Worm (Caenorhabditis elegans) whole organism, L1 larva: ENCODE measurements around the gene M162.15.

Experiments used
- C04F5.9 ChIP-seq: sonication (generic microtip); optimal IDR thresholded peaks from 2 replicates; lab custom pipeline; 2016; ENCODE audit warnings: missing genetic modification characterization, missing compliant biosample characterization
- C16A3.4 ChIP-seq: fragments of 150-350 bp; optimal IDR thresholded peaks from 2 replicates; lab custom pipeline; 2014; ENCODE audit warnings: missing biosample characterization, missing genetic modification characterization
- Y116A8C.19 ChIP-seq: sonication (generic microtip); optimal IDR thresholded peaks from 2 replicates; lab custom pipeline; 2016; ENCODE audit warnings: missing compliant biosample characterization, missing genetic modification characterization, borderline replicate concordance
- aha-1 ChIP-seq: fragments of 150-350 bp; optimal IDR thresholded peaks from 2 replicates; lab custom pipeline; 2014; ENCODE audit warnings: missing biosample characterization, missing genetic modification characterization
- ama-1 ChIP-seq: fragments of 150-350 bp; optimal IDR thresholded peaks from 2 replicates; lab custom pipeline; 2014
- blmp-1 ChIP-seq: fragments of 150-350 bp; optimal IDR thresholded peaks from 2 replicates; lab custom pipeline; 2014; ENCODE audit warnings: missing biosample characterization, missing genetic modification characterization
- ceh-63 ChIP-seq: fragments of 200-800 bp; sonication (Bioruptor generic); optimal IDR thresholded peaks from 2 replicates; lab custom pipeline; 2018; ENCODE audit warnings: mild to moderate bottlenecking, missing genetic modification characterization, missing compliant biosample characterization
- ceh-88 ChIP-seq: fragments of 200-800 bp; sonication (Bioruptor generic); IDR thresholded peaks from 2 replicates; pipeline ENCODE4 v1.3.6; 2022; ENCODE audit warnings: missing genetic modification characterization, missing compliant biosample characterization
- ces-1 ChIP-seq: fragments of 150-350 bp; optimal IDR thresholded peaks from 2 replicates; lab custom pipeline; 2014; ENCODE audit warnings: missing biosample characterization, missing genetic modification reagents, missing genetic modification characterization
- dpl-1 ChIP-seq, 3 experiments: fragments of 150-350 bp in 2 of 3; sonication (generic microtip) in 1 of 3; optimal IDR thresholded peaks; 2 replicates each; lab custom pipeline; 2014 to 2017; ENCODE audit warnings: missing biosample characterization in 3 of 3, missing genetic modification characterization in 3 of 3, missing genetic modification reagents in 3 of 3
- dsc-1 ChIP-seq: sonication (generic microtip); optimal IDR thresholded peaks from 2 replicates; lab custom pipeline; 2016; ENCODE audit warnings: mild to moderate bottlenecking, missing genetic modification characterization, missing compliant biosample characterization
- efl-1 ChIP-seq, 4 experiments: fragments of 150-350 bp; optimal IDR thresholded peaks in 3 of 4; peaks in 1 of 4; 1 replicate in 1 of 4; 2 replicates in 3 of 4; lab custom pipeline; 2014; ENCODE audit warnings: missing biosample characterization in 2 of 4, missing genetic modification characterization in 2 of 4, missing genetic modification reagents in 2 of 4
- efl-3 ChIP-seq: fragments of 200-800 bp; sonication (Bioruptor generic); optimal IDR thresholded peaks from 2 replicates; lab custom pipeline; 2018; ENCODE audit warnings: mild to moderate bottlenecking, missing genetic modification characterization, missing compliant biosample characterization
- elt-2 ChIP-seq: sonication (generic microtip); optimal IDR thresholded peaks from 2 replicates; lab custom pipeline; 2016; ENCODE audit warnings: missing genetic modification characterization, mild to moderate bottlenecking, inconsistent platforms, missing compliant biosample characterization, missing genetic modification reagents
- grh-1 ChIP-seq: fragments of 200-800 bp; sonication (Bioruptor generic); IDR thresholded peaks from 2 replicates; pipeline ENCODE4 v1.3.6; 2022; ENCODE audit warnings: missing genetic modification reagents, missing genetic modification characterization, missing compliant biosample characterization
- hlh-4 ChIP-seq: sonication (generic microtip); optimal IDR thresholded peaks from 2 replicates; lab custom pipeline; 2016; ENCODE audit warnings: mild to moderate bottlenecking, missing genetic modification characterization, missing compliant biosample characterization
- hpl-2 ChIP-seq: fragments of 150-350 bp; optimal IDR thresholded peaks from 2 replicates; lab custom pipeline; 2014; ENCODE audit warnings: missing biosample characterization, missing genetic modification reagents, missing genetic modification characterization
- isw-1 ChIP-seq: fragments of 200-800 bp; sonication (Bioruptor generic); IDR thresholded peaks from 2 replicates; pipeline ENCODE4 v1.3.6; 2022; ENCODE audit warnings: missing genetic modification characterization, missing compliant biosample characterization
- jun-1 ChIP-seq: fragments of 150-350 bp; optimal IDR thresholded peaks from 2 replicates; lab custom pipeline; 2014; ENCODE audit warnings: missing biosample characterization, missing genetic modification reagents, missing genetic modification characterization
- lin-13 ChIP-seq: fragments of 150-350 bp; optimal IDR thresholded peaks from 2 replicates; lab custom pipeline; 2014; ENCODE audit warnings: missing biosample characterization, missing genetic modification reagents, missing genetic modification characterization
- lin-15B ChIP-seq: fragments of 150-350 bp; sonication (generic microtip); optimal IDR thresholded peaks from 3 replicates; lab custom pipeline; 2014; ENCODE audit warnings: missing biosample characterization, missing genetic modification characterization
- lin-39 ChIP-seq: fragments of 150-350 bp; optimal IDR thresholded peaks from 2 replicates; lab custom pipeline; 2014; ENCODE audit warnings: missing biosample characterization, missing genetic modification reagents, missing genetic modification characterization
- lir-3 ChIP-seq: sonication (generic microtip); optimal IDR thresholded peaks from 2 replicates; lab custom pipeline; 2016; ENCODE audit warnings: mild to moderate bottlenecking, missing genetic modification characterization, moderate library complexity, missing compliant biosample characterization; ENCODE audit not compliant: poor library complexity
- mab-9 ChIP-seq: fragments of 200-800 bp; sonication (Bioruptor generic); IDR thresholded peaks from 2 replicates; pipeline ENCODE4 v1.3.6; 2022; ENCODE audit warnings: missing genetic modification reagents, missing genetic modification characterization, missing compliant biosample characterization
- mep-1 ChIP-seq: fragments of 150-350 bp; optimal IDR thresholded peaks from 2 replicates; lab custom pipeline; 2014; ENCODE audit warnings: missing biosample characterization, missing genetic modification characterization
- nhr-11 ChIP-seq: fragments of 150-350 bp; optimal IDR thresholded peaks from 2 replicates; lab custom pipeline; 2014; ENCODE audit warnings: missing biosample characterization, missing genetic modification characterization
- nhr-237 ChIP-seq: fragments of 150-350 bp; optimal IDR thresholded peaks from 2 replicates; lab custom pipeline; 2014; ENCODE audit warnings: missing biosample characterization, missing genetic modification characterization
- nhr-71 ChIP-seq: sonication (generic microtip); optimal IDR thresholded peaks from 2 replicates; lab custom pipeline; 2016; ENCODE audit warnings: mild to moderate bottlenecking, missing genetic modification characterization, moderate library complexity, missing compliant biosample characterization
- nhr-77 ChIP-seq: fragments of 150-350 bp; optimal IDR thresholded peaks from 2 replicates; lab custom pipeline; 2014; ENCODE audit warnings: missing biosample characterization, missing genetic modification characterization
- nhr-84 ChIP-seq: sonication (generic microtip); optimal IDR thresholded peaks from 2 replicates; lab custom pipeline; 2017; ENCODE audit warnings: missing biosample characterization, missing genetic modification characterization
- nhr-85 ChIP-seq: sonication (generic microtip); peaks from one replicate; lab custom pipeline; 2016; ENCODE audit warnings: missing genetic modification characterization, inconsistent platforms, missing compliant biosample characterization
- pag-3 ChIP-seq: sonication (generic microtip); optimal IDR thresholded peaks from 2 replicates; lab custom pipeline; 2017; ENCODE audit warnings: missing genetic modification characterization, mild to moderate bottlenecking, missing compliant biosample characterization, antibody characterized with exemption, borderline replicate concordance; ENCODE audit not compliant: insufficient read depth
- pax-3 ChIP-seq: fragments of 200-800 bp; sonication (Bioruptor generic); optimal IDR thresholded peaks from 2 replicates; lab custom pipeline; 2018; ENCODE audit warnings: mild to moderate bottlenecking, missing genetic modification characterization, moderate library complexity, missing compliant biosample characterization
- rnt-1 ChIP-seq: sonication (generic microtip); optimal IDR thresholded peaks from 2 replicates; lab custom pipeline; 2016; ENCODE audit warnings: mild to moderate bottlenecking, missing genetic modification characterization, moderate library complexity, missing compliant biosample characterization
- snpc-4 ChIP-seq: fragments of 150-350 bp; optimal IDR thresholded peaks from 2 replicates; lab custom pipeline; 2014; ENCODE audit warnings: missing biosample characterization, missing genetic modification characterization
- sptf-1 ChIP-seq: fragments of 150-350 bp; optimal IDR thresholded peaks from 2 replicates; lab custom pipeline; 2014; ENCODE audit warnings: missing biosample characterization, missing genetic modification characterization
- sup-37 ChIP-seq: fragments of 200-800 bp; sonication (Bioruptor generic); optimal IDR thresholded peaks from 2 replicates; lab custom pipeline; 2018; ENCODE audit warnings: mild to moderate bottlenecking, missing genetic modification characterization, missing compliant biosample characterization
- unc-30 ChIP-seq: sonication (generic microtip); optimal IDR thresholded peaks from 2 replicates; lab custom pipeline; 2017; ENCODE audit warnings: missing biosample characterization, missing genetic modification characterization
- unc-86 ChIP-seq: sonication (generic microtip); optimal IDR thresholded peaks from 2 replicates; lab custom pipeline; 2016; ENCODE audit warnings: missing genetic modification characterization, missing compliant biosample characterization
- unc-98 ChIP-seq: fragments of 200-800 bp; sonication (Bioruptor generic); IDR thresholded peaks from 2 replicates; pipeline ENCODE4 v1.3.6; 2022; ENCODE audit warnings: missing genetic modification characterization, missing compliant biosample characterization
- vab-15 ChIP-seq: sonication (generic microtip); optimal IDR thresholded peaks from 2 replicates; lab custom pipeline; 2017; ENCODE audit warnings: missing genotype, mild to moderate bottlenecking, missing genetic modification characterization, missing compliant biosample characterization

M162.15 gene

DNA sequence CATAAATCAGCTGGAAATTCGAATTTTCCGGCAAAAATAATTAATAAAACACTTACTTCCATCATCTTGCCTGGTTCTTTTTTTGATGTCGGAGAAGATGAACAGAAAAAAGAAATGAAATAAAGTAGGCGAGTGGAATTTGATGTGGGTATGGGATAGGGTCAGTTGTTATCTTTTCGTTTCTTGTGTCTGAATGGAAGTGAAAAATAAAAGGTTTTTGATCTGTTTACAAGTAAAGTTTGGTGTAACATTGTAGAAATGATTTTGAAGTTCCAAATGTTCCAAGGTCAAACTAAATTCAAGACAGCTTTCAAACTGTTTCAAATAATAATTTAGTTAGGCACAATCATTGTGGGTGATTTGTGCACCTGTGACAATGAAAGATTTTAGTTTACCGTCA lies 34.1 kb downstream of the M162.15 start, which contains the start of gene W04E12.7:
Gene W04E12.7, minus strand, starts transcription at position 101 of the 400 bp plus-strand sequence.
- TF ChIP-seq dsc-1 (tag; lab: Kevin White, UChicago) (no peak), Y116A8C.19 (tag; lab: Kevin White, UChicago) (no peak), ceh-88 (GFP tag; lab: Robert Waterston, UW) (no peak), lir-3 (tag; lab: Kevin White, UChicago) (no peak), blmp-1 (tag; lab: Kevin White, UChicago) (no peak), lin-15B (tag; lab: Kevin White, UChicago) (no peak), grh-1 (GFP tag; lab: Robert Waterston, UW) (no peak), isw-1 (GFP tag; lab: Robert Waterston, UW) (no peak), hpl-2 (GFP tag; lab: Kevin White, UChicago) (no peak), efl-1 (optimal IDR thresholded peaks at IDR 0.05; lab: Kevin White, UChicago) (no peak), efl-1 (GFP tag; optimal IDR thresholded peaks at IDR 0.05 in 1 of 2; lab: Kevin White, UChicago) (no peak), nhr-71 (tag; lab: Kevin White, UChicago) (no peak)

DNA sequence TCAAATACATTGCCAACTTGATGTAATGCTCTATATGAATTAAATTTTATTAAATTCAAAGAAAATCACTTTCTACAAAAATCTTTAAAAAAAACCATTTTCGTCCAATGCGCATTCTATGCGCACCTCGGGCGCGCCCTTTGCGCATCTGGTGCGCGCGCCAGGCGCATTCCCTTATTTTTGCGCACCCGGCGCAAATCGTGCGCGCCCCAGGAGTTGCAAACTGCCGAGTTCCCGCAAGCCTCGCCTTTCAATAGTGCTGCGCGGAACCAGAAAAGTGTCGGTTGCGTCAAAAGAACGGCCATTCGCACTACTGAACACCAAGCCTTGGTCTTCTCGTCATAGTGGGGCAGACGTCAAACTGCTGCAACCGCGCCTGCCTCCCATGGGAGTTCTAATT lies 37.8 kb downstream of the M162.15 start:
- TF ChIP-seq efl-1 (optimal IDR thresholded peaks at IDR 0.05; lab: Kevin White, UChicago) (no peak), efl-1 (GFP tag; optimal IDR thresholded peaks at IDR 0.05 in 1 of 2; lab: Kevin White, UChicago) (peak in 1 of 2 experiments; percentile 6), unc-30 (tag; lab: Kevin White, UChicago) (no peak)

DNA sequence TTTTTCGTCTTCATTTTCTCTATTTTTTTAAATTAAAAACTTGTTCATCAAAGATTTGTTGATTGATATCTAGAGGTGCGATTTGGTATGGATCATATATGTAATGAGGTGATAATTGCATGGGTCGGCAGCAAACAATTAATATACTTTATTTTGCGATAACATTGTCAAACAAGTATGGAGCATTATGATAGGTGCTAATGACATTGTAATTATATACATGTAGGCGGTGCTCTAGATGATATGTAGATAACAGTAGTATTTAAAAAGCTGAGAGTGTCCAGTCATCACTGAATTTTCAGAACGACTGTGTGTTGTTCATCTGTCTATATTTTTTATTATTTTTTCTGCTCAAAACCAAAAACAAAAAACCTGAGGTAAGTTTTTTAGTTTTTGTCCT lies 41.3 kb downstream of the M162.15 start, which contains the start of gene Y116F11A.1:
Gene Y116F11A.1, plus strand, starts transcription at position 301 of the 400 bp plus-strand sequence.
- TF ChIP-seq C04F5.9 (tag; lab: Kevin White, UChicago) (no peak), aha-1 (tag; lab: Kevin White, UChicago) (no peak), mep-1 (no peak), hlh-4 (tag; lab: Kevin White, UChicago) (no peak), unc-98 (GFP tag; lab: Robert Waterston, UW) (no peak), lin-39 (tag; lab: Kevin White, UChicago) (no peak), jun-1 (tag; lab: Kevin White, UChicago) (no peak), ces-1 (GFP tag; lab: Kevin White, UChicago) (no peak), efl-1 (optimal IDR thresholded peaks at IDR 0.05; lab: Kevin White, UChicago) (no peak), efl-1 (GFP tag; optimal IDR thresholded peaks at IDR 0.05 in 1 of 2; lab: Kevin White, UChicago) (no peak), lir-3 (tag; lab: Kevin White, UChicago) (no peak), pag-3 (tag; lab: Kevin White, UChicago) (no peak)

DNA sequence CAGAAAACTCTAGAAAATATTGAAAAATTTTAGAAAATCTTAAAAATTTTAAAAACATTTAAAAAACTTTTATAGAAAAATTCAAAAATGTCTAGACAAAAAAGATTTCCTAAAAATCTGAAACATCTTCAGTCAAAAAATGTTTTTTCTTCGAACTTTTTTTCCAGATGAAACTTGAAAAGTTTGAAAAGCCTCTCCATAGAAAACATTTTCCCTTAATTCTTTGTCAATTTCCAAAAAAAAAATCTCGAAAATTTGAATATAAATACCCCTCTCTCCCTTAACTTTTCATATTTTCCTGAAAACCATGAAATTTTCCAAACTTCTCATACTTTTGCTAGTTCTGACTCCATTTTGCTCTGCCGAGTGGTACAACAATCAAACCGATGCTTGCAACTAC lies 42.8 kb downstream of the M162.15 start, which contains the start of gene Y116F11A.3:
Gene Y116F11A.3, plus strand, starts transcription at position 301 of the 400 bp plus-strand sequence.
- no peak for TF ChIP-seq dpl-1 (GFP tag; optimal IDR thresholded peaks at IDR 0.05; lab: Kevin White, UChicago)
- TF ChIP-seq, all 84 proteins: peak for 0

DNA sequence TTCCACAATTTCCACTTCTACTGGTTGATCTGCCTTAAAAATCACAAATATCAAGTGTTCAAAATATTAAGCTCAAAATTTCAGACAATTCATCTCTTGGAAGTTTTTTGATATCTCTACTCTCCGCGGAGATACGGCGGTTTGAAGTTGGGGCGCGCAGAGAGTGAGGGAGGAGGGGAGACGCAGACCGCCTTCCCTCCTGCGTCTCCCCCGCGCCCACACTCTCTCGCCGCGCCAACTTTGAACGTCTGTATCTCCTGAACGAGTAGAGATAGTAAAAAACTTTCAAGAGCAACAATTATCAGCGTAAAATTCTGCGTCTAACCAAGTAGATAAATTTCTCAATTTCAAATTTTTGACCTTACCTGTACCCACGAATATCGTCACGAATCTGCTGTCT lies 43.6 kb downstream of the M162.15 start:
- no peak for TF ChIP-seq ceh-88 (GFP tag; lab: Robert Waterston, UW)

DNA sequence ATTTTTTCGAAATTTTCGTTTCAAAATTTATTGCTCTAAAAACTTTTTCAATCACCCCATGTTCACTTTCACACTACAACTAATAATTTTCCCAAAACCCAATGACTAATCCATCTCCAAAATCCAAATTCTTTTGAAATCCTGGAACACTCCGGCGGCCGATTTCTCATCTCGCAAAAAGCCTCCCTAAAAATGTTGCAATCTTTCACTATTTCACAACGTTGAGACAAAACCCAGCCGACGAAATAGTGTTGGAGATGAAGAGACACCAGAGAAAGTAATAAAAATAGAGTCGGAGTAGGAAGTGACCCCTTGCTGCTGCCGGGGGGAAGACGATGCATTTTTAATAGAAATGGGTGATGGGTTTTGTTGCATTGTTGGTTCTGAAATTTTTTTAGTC lies 47.0 kb downstream of the M162.15 start:
- TF ChIP-seq C16A3.4 (no peak), elt-2 (tag; lab: Kevin White, UChicago) (no peak), nhr-237 (tag; lab: Kevin White, UChicago) (no peak), nhr-11 (tag; lab: Kevin White, UChicago) (no peak), ceh-63 (GFP tag; lab: Kevin White, UChicago) (no peak), blmp-1 (tag; lab: Kevin White, UChicago) (no peak), vab-15 (no peak), sup-37 (no peak), lin-13 (GFP tag; lab: Kevin White, UChicago) (no peak), rnt-1 (peak; percentile 40), pax-3 (tag; lab: Kevin White, UChicago) (no peak), jun-1 (tag; lab: Kevin White, UChicago) (no peak), hpl-2 (GFP tag; lab: Kevin White, UChicago) (no peak), nhr-85 (tag; lab: Kevin White, UChicago) (peak; percentile 31), snpc-4 (tag; lab: Kevin White, UChicago) (no peak), mab-9 (GFP tag; lab: Robert Waterston, UW) (no peak), grh-1 (GFP tag; lab: Robert Waterston, UW) (no peak), nhr-77 (tag; lab: Kevin White, UChicago) (no peak), ama-1 (lab: Kevin White, UChicago) (no peak), sptf-1 (tag; lab: Kevin White, UChicago) (no peak), nhr-84 (tag; lab: Kevin White, UChicago) (no peak), efl-3 (GFP tag; lab: Kevin White, UChicago) (no peak), unc-86 (peak; percentile 19)
